Fruit fly (Drosophila melanogaster): ENCODE data around the gene for.

for gene

DNA sequence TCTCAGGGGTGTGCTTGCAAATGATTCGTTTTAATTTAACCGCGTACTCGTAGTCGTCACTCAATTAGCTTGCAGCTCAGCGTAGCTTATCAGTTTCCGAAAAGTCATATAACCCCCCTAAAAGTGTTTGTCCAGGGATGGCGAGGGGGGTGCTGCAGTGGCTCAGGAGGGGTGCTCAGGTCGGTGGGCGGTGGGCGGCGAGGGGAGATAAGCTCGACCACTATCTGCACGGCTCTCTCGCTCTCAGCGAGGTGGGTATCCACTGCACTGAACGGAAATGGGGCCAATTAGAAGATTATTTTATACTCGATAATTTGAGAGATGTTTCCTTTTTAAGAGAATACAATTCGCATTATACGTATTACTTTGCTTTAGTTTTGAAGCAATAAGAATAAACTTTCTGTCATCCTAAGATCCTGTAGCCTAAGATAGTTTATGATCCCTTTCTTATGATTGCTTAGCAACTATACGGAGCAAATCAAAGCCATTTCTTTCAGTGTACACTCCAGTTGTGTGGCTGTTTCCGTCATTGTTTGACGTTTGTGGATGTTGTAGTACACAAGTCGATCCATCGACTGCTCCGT, 83.5 kb downstream of the for start (continued):
- no peak for TF ChIP-seq CG10959 (GFP tag; IDR thresholded peaks at IDR 0.05)
- peak; percentile 52 for TF ChIP-seq ewg (GFP tag; optimal IDR thresholded peaks at IDR 0.05)
- no peak for TF ChIP-seq prd (optimal IDR thresholded peaks at IDR 0.05)
- peak; percentile 73 for TF ChIP-seq prd (GFP tag; IDR thresholded peaks at IDR 0.05)
- peak; percentile 58 for TF ChIP-seq bcd (GFP tag; optimal IDR thresholded peaks at IDR 0.05)
- no peak for TF ChIP-seq CG8765 (GFP tag; IDR thresholded peaks at IDR 0.05)
- no peak for TF ChIP-seq gfzf (GFP tag; optimal IDR thresholded peaks at IDR 0.05)
- TF ChIP-seq CG14014 (GFP tag; IDR thresholded peaks at IDR 0.05): peak; percentile 64; the same call in 1 of the 2 replicates
- TF ChIP-seq CG9876 (GFP tag; optimal IDR thresholded peaks at IDR 0.05): no peak
- TF ChIP-seq ftz-f1 (GFP tag; optimal IDR thresholded peaks at IDR 0.05): no peak
- TF ChIP-seq CG18619 (GFP tag; optimal IDR thresholded peaks at IDR 0.05): peak; percentile 34
- TF ChIP-seq CG6791 (GFP tag; IDR thresholded peaks at IDR 0.05; ENCODE audit: partially characterized antibody): no peak
- TF ChIP-seq CG2712 (tag; optimal IDR thresholded peaks at IDR 0.05): peak; percentile 79
- TF ChIP-seq Meics (GFP tag; optimal IDR thresholded peaks at IDR 0.05): peak; percentile 46
- peak; percentile 34 for TF ChIP-seq Hmr (GFP tag; optimal IDR thresholded peaks at IDR 0.05)
- no peak for TF ChIP-seq Hr78 (GFP tag; optimal IDR thresholded peaks at IDR 0.05)
- peak; percentile 71 to 73 for TF ChIP-seq chif (GFP tag; optimal IDR thresholded peaks at IDR 0.05)
- peak; percentile 23 for TF ChIP-seq fu2 (GFP tag; optimal IDR thresholded peaks at IDR 0.05)
- TF ChIP-seq Oli (tag; optimal IDR thresholded peaks at IDR 0.05): peak; percentile 80
- no peak for TF ChIP-seq CG3163 (GFP tag; optimal IDR thresholded peaks at IDR 0.05)
- no peak for TF ChIP-seq CG8478 (optimal IDR thresholded peaks at IDR 0.05)
- peak; percentile 77 for TF ChIP-seq CG32767 (GFP tag; IDR thresholded peaks at IDR 0.05)
- TF ChIP-seq CG9817 (tag; optimal IDR thresholded peaks at IDR 0.05): peak; percentile 54
- TF ChIP-seq nom (GFP tag; optimal IDR thresholded peaks at IDR 0.05): no peak
- peak; percentile 73; the same call in 1 of the 3 replicates for TF ChIP-seq so (GFP tag; IDR thresholded peaks at IDR 0.05)
- peak; percentile 76 for TF ChIP-seq CG15269 (tag; optimal IDR thresholded peaks at IDR 0.05)
- no peak for TF ChIP-seq tup (GFP tag; optimal IDR thresholded peaks at IDR 0.05)
- TF ChIP-seq az2 (GFP tag; optimal IDR thresholded peaks at IDR 0.05): peak; percentile 63
- peak; percentile 91 for TF ChIP-seq row (GFP tag; IDR thresholded peaks at IDR 0.05)
- no peak for TF ChIP-seq CG42726 (GFP tag; IDR thresholded peaks at IDR 0.05; ENCODE audit: partially characterized antibody)
- TF ChIP-seq p53 (GFP tag; optimal IDR thresholded peaks at IDR 0.05): no peak
- peak; percentile 57 for TF ChIP-seq CG14710 (tag; optimal IDR thresholded peaks at IDR 0.05)
- no peak for TF ChIP-seq CG2129 (GFP tag; IDR thresholded peaks at IDR 0.05; ENCODE audit: partially characterized antibody)
- peak; percentile 39; the same call in 1 of the 2 replicates for TF ChIP-seq E2f2 (GFP tag; IDR thresholded peaks at IDR 0.05)
- no peak for TF ChIP-seq CG4282 (GFP tag; optimal IDR thresholded peaks at IDR 0.05)
- TF ChIP-seq Pdp1 (GFP tag; optimal IDR thresholded peaks at IDR 0.05): peak; percentile 34 to 57
- TF ChIP-seq CG13296 (GFP tag; optimal IDR thresholded peaks at IDR 0.05): peak; percentile 18
- no peak for TF ChIP-seq schlank (tag; optimal IDR thresholded peaks at IDR 0.05)
- peak; percentile 52 for TF ChIP-seq org-1 (GFP tag; optimal IDR thresholded peaks at IDR 0.05)
- TF ChIP-seq CG15073 (GFP tag; optimal IDR thresholded peaks at IDR 0.05): no peak
- no peak for TF ChIP-seq trh (GFP tag; optimal IDR thresholded peaks at IDR 0.05)
- TF ChIP-seq kah (GFP tag; optimal IDR thresholded peaks at IDR 0.05): peak; percentile 21
- peak; percentile 48 for TF ChIP-seq CG9609 (GFP tag; optimal IDR thresholded peaks at IDR 0.05)
- no peak for TF ChIP-seq CG31365 (tag; optimal IDR thresholded peaks at IDR 0.05)
- TF ChIP-seq disco-r (GFP tag; optimal IDR thresholded peaks at IDR 0.05): peak; percentile 18
- no peak for TF ChIP-seq exex (tag; optimal IDR thresholded peaks at IDR 0.05)
- TF ChIP-seq CG3065 (GFP tag; optimal IDR thresholded peaks at IDR 0.05): no peak
- no peak for TF ChIP-seq tna (GFP tag; IDR thresholded peaks at IDR 0.05; ENCODE audit: partially characterized antibody)
- TF ChIP-seq chinmo (GFP tag; IDR thresholded peaks at IDR 0.05; ENCODE audit: partially characterized antibody): peak; percentile 66; the same call in 1 of the 4 replicates
- TF ChIP-seq CG7745 (tag; optimal IDR thresholded peaks at IDR 0.05): no peak
